Fruit fly (Drosophila melanogaster) whole organism, pupa: ENCODE data around the gene Pop2.

Experiments used
- CG14655 ChIP-seq: fragments of 200-800 bp; sonication (Bioruptor generic); optimal IDR thresholded peaks from 3 replicates; lab custom pipeline; 2017; ENCODE audit warnings: mild to moderate bottlenecking, missing biosample characterization, missing genetic modification reagents, missing genetic modification characterization
- CG15710 ChIP-seq: fragments of 200-800 bp; sonication (Bioruptor generic); optimal IDR thresholded peaks from 2 replicates; lab custom pipeline; 2018; ENCODE audit warnings: missing biosample characterization, mild to moderate bottlenecking, missing genetic modification characterization, moderate library complexity
- CG8301 ChIP-seq: fragments of 200-800 bp; sonication (Bioruptor generic); optimal IDR thresholded peaks from 2 replicates; lab custom pipeline; 2018; ENCODE audit warnings: missing biosample characterization, mild to moderate bottlenecking, missing genetic modification characterization
- CG9948 ChIP-seq: fragments of 200-800 bp; sonication (Bioruptor generic); optimal IDR thresholded peaks from 2 replicates; lab custom pipeline; 2018; ENCODE audit warnings: missing biosample characterization, mild to moderate bottlenecking, missing genetic modification characterization, moderate library complexity
- EcR ChIP-seq: fragments of 200-800 bp; sonication (Bioruptor generic); optimal IDR thresholded peaks from 3 replicates; lab custom pipeline; 2019; ENCODE audit warnings: missing biosample characterization, missing genetic modification characterization, mild to moderate bottlenecking, moderate library complexity, missing genetic modification reagents
- Ets98B ChIP-seq: fragments of 200-800 bp; sonication (Bioruptor generic); IDR thresholded peaks from 2 replicates; pipeline ENCODE4 v1.3.6; 2022; ENCODE audit warnings: missing biosample characterization, missing genetic modification characterization

- TF ChIP-seq CG14655 (GFP tag; lab: Kevin White, UChicago) (no peak), Ets98B (no peak), CG15710 (tag; lab: Kevin White, UChicago) (no peak), CG9948 (tag; lab: Kevin White, UChicago) (no peak), EcR (GFP tag; lab: Kevin White, UChicago) (no peak), CG8301 (no peak)
These were observed 26.9 kb downstream of the Pop2 start, which contains the start of gene CG43896 for dm6 chr3L:11975811-11976210.
